Worm (Caenorhabditis elegans): ENCODE results near the gene F56F10.2.

The F56F10.2 gene

ce11 chrX:876935-877334, 17.5 kb downstream of the F56F10.2 start, which contains the start of gene ZC13.1:
TSS of gene ZC13.1 (plus strand) at chrX:877239.
- TF ChIP-seq sdc-2 (tag; optimal IDR thresholded peaks at IDR 0.05) (peak; percentile 80), hlh-30 (tag; optimal IDR thresholded peaks at IDR 0.05; ENCODE audit: insufficient read depth) (peak; percentile 2), nfya-1 (tag; optimal IDR thresholded peaks at IDR 0.05) (peak; percentile 71), ceh-18 (tag; optimal IDR thresholded peaks at IDR 0.05) (peak; percentile 43), C38D4.7 (GFP tag; optimal IDR thresholded peaks at IDR 0.05) (no peak), tbx-7 (tag; optimal IDR thresholded peaks at IDR 0.05) (no peak), lin-11 (tag; optimal IDR thresholded peaks at IDR 0.05) (no peak), pax-1 (tag; optimal IDR thresholded peaks at IDR 0.05) (peak; percentile 51), pros-1 (tag; optimal IDR thresholded peaks at IDR 0.05) (peak; percentile 62), unc-3 (GFP tag; conservative IDR thresholded peaks at IDR 0.05) (no peak), unc-3 (tag; optimal IDR thresholded peaks at IDR 0.05) (no peak), ceh-22 (tag; optimal IDR thresholded peaks at IDR 0.05) (no peak), gmeb-2 (tag; optimal IDR thresholded peaks at IDR 0.05) (no peak), unc-42 (tag; optimal IDR thresholded peaks at IDR 0.05) (peak; percentile 46), K02D7.2 (tag; optimal IDR thresholded peaks at IDR 0.05) (no peak), elt-2 (tag; optimal IDR thresholded peaks at IDR 0.05) (peak; percentile 26), ceh-14 (tag; optimal IDR thresholded peaks at IDR 0.05) (peak; percentile 30), ceh-19 (GFP tag; optimal IDR thresholded peaks at IDR 0.05) (peak; percentile 22), pha-4 (tag; optimal IDR thresholded peaks at IDR 0.05) (no peak), ceh-2 (tag; optimal IDR thresholded peaks at IDR 0.05) (peak; percentile 33), rnt-1 (tag; optimal IDR thresholded peaks at IDR 0.05) (peak; percentile 61), C08G9.2 (tag; optimal IDR thresholded peaks at IDR 0.05) (peak; percentile 6), ets-4 (tag; optimal IDR thresholded peaks at IDR 0.05) (peak; percentile 0), sox-2 (GFP tag; IDR thresholded peaks at IDR 0.05) (peak; percentile 8; the same call in 1 of the 2 replicates), nhr-11 (tag; optimal IDR thresholded peaks at IDR 0.05) (no peak), tbx-2 (tag; optimal IDR thresholded peaks at IDR 0.05) (peak; percentile 79), unc-86 (tag; optimal IDR thresholded peaks at IDR 0.05) (no peak), dve-1 (tag; optimal IDR thresholded peaks at IDR 0.05) (peak; percentile 58), elt-4 (tag; optimal IDR thresholded peaks at IDR 0.05) (no peak), ref-2 (tag; optimal IDR thresholded peaks at IDR 0.05) (peak; percentile 81), ceh-31 (tag; optimal IDR thresholded peaks at IDR 0.05) (peak; percentile 85), ceh-34 (tag; optimal IDR thresholded peaks at IDR 0.05) (peak; percentile 39), F13H6.1 (tag; optimal IDR thresholded peaks at IDR 0.05) (peak; percentile 38), ttx-3 (tag; optimal IDR thresholded peaks at IDR 0.05) (no peak), unc-55 (GFP tag; optimal IDR thresholded peaks at IDR 0.05) (peak; percentile 62), ama-1 (optimal IDR thresholded peaks at IDR 0.05) (no peak)

- no peak for TF ChIP-seq odd-2 (tag; optimal IDR thresholded peaks at IDR 0.05)
- TF ChIP-seq unc-55 (GFP tag; optimal IDR thresholded peaks at IDR 0.05): no peak
- no peak for TF ChIP-seq hlh-15 (tag; optimal IDR thresholded peaks at IDR 0.05)
- no peak for TF ChIP-seq nhr-232 (tag; optimal IDR thresholded peaks at IDR 0.05)
- TF ChIP-seq unc-86 (tag; optimal IDR thresholded peaks at IDR 0.05): no peak
- TF ChIP-seq pqm-1 (tag; optimal IDR thresholded peaks at IDR 0.05): no peak
- no peak for TF ChIP-seq elt-2 (tag; optimal IDR thresholded peaks at IDR 0.05)
- TF ChIP-seq ahr-1 (tag; optimal IDR thresholded peaks at IDR 0.05): no peak
- TF ChIP-seq eyg-1 (tag; optimal IDR thresholded peaks at IDR 0.05): no peak
- TF ChIP-seq ztf-16 (tag; optimal IDR thresholded peaks at IDR 0.05): no peak
- no peak for TF ChIP-seq hlh-30 (tag; optimal IDR thresholded peaks at IDR 0.05; ENCODE audit: insufficient read depth)
- TF ChIP-seq sox-4 (tag; optimal IDR thresholded peaks at IDR 0.05): no peak
- no peak for TF ChIP-seq syd-9 (tag; optimal IDR thresholded peaks at IDR 0.05)
- no peak for TF ChIP-seq gmeb-2 (tag; optimal IDR thresholded peaks at IDR 0.05)
- no peak for TF ChIP-seq fax-1 (tag; optimal IDR thresholded peaks at IDR 0.05)
- TF ChIP-seq unc-3 (GFP tag; conservative IDR thresholded peaks at IDR 0.05): no peak
- TF ChIP-seq unc-3 (tag; optimal IDR thresholded peaks at IDR 0.05): no peak
Observed at ce11 chrX:880367-880766, 21.0 kb downstream of the F56F10.2 start, which contains the start of gene ZC13.2. TSS of gene ZC13.2 (plus strand) at chrX:880667.
